Fruit fly (Drosophila melanogaster) whole organism, adult: ENCODE data around the gene CG15577.

Source experiments
- CG11617 ChIP-seq: fragments of 200-800 bp; sonication (Bioruptor generic); optimal IDR thresholded peaks from 2 replicates; lab custom pipeline; 2017; ENCODE audit warnings: mild to moderate bottlenecking, missing biosample characterization, missing genetic modification reagents, missing genetic modification characterization
- CG12768 ChIP-seq: fragments of 200-800 bp; sonication (Bioruptor generic); optimal IDR thresholded peaks from 2 replicates; lab custom pipeline; 2017; ENCODE audit warnings: missing biosample characterization, missing genetic modification characterization, mild to moderate bottlenecking, moderate library complexity, missing genetic modification reagents
- CG5204 ChIP-seq: fragments of 200-800 bp; sonication (Bioruptor generic); optimal IDR thresholded peaks from 2 replicates; lab custom pipeline; 2016; ENCODE audit warnings: missing biosample characterization, missing genetic modification characterization
- CG7045 ChIP-seq: fragments of 200-800 bp; sonication (Bioruptor generic); optimal IDR thresholded peaks from 2 replicates; lab custom pipeline; 2017; ENCODE audit warnings: missing biosample characterization, mild to moderate bottlenecking, missing genetic modification characterization
- CG7101 ChIP-seq: fragments of 200-800 bp; sonication (Bioruptor generic); optimal IDR thresholded peaks from 2 replicates; lab custom pipeline; 2018; ENCODE audit warnings: missing biosample characterization, mild to moderate bottlenecking, missing genetic modification characterization, moderate library complexity
- Clk ChIP-seq: fragments of 200-800 bp; sonication (Bioruptor generic); optimal IDR thresholded peaks from 2 replicates; lab custom pipeline; 2017; ENCODE audit warnings: missing biosample characterization, missing genetic modification characterization
- Crg-1 ChIP-seq: fragments of 200-800 bp; sonication (Bioruptor generic); optimal IDR thresholded peaks from 2 replicates; lab custom pipeline; 2016; ENCODE audit warnings: missing biosample characterization, missing genetic modification characterization
- Hr96 ChIP-seq: fragments of 200-800 bp; sonication (Bioruptor generic); optimal IDR thresholded peaks from 2 replicates; lab custom pipeline; 2016; ENCODE audit warnings: missing biosample characterization, missing genetic modification characterization
- Mnt ChIP-seq: fragments of 200-800 bp; sonication (Bioruptor generic); optimal IDR thresholded peaks from 2 replicates; lab custom pipeline; 2016; ENCODE audit warnings: missing biosample characterization, mild to moderate bottlenecking, missing genetic modification characterization
- cnc ChIP-seq, 2 experiments: fragments of >200 bp; optimal IDR thresholded peaks; 2 replicates each; lab custom pipeline; 2017
- kay ChIP-seq: fragments of 200-800 bp; sonication (Bioruptor generic); peaks from one replicate; lab custom pipeline; 2016; ENCODE audit warnings: missing biosample characterization, missing genetic modification characterization, borderline replicate concordance
- ovo ChIP-seq: fragments of 200-800 bp; sonication (Bioruptor generic); optimal IDR thresholded peaks from 2 replicates; lab custom pipeline; 2016; ENCODE audit warnings: missing biosample characterization, missing genetic modification characterization
- pad ChIP-seq: fragments of 200-800 bp; sonication (Bioruptor generic); optimal IDR thresholded peaks from 3 replicates; lab custom pipeline; 2017; ENCODE audit warnings: missing biosample characterization, missing genetic modification characterization, mild to moderate bottlenecking, moderate library complexity, missing genetic modification reagents
- tj ChIP-seq: fragments of 200-800 bp; sonication (Bioruptor generic); optimal IDR thresholded peaks from 3 replicates; lab custom pipeline; 2017; ENCODE audit warnings: missing biosample characterization, mild to moderate bottlenecking, missing genetic modification characterization, moderate library complexity

- TF ChIP-seq pad (GFP tag; lab: Kevin White, UChicago): no peak
- TF ChIP-seq Clk (GFP tag; lab: Kevin White, UChicago): no peak
- TF ChIP-seq CG11617 (GFP tag; lab: Kevin White, UChicago): no peak
- no peak for TF ChIP-seq CG7045 (GFP tag; lab: Kevin White, UChicago)
- peak; percentile 51 for TF ChIP-seq CG7101 (tag; lab: Kevin White, UChicago)
- no peak for TF ChIP-seq kay (GFP tag; lab: Kevin White, UChicago)
- no peak for TF ChIP-seq Hr96 (GFP tag; lab: Kevin White, UChicago)
- peak; percentile 28 for TF ChIP-seq CG5204
- no peak for TF ChIP-seq Crg-1 (GFP tag; lab: Kevin White, UChicago)
- no peak for TF ChIP-seq cnc (optimal IDR thresholded peaks at IDR 0.05; lab: Kevin White, UChicago)
- no peak for TF ChIP-seq CG12768 (GFP tag; lab: Kevin White, UChicago)
- TF ChIP-seq ovo (GFP tag; lab: Kevin White, UChicago): no peak
- TF ChIP-seq tj (GFP tag; lab: Kevin White, UChicago): no peak
- no peak for TF ChIP-seq Mnt (GFP tag; lab: Kevin White, UChicago)
Measured at dm6 chrX:4325346-4325745, 48.5 kb upstream of the CG15577 start.
